Worm (Caenorhabditis elegans) whole organism, midembryonic: ENCODE data around the gene F16B12.1.

ENCODE experiments used
- T22C8.4 ChIP-seq: fragments of 200-800 bp; sonication (Bioruptor generic); IDR thresholded peaks from 2 replicates; pipeline ENCODE4 v1.3.6; 2022; ENCODE audit warnings: missing genetic modification characterization, missing compliant biosample characterization
- cog-1 ChIP-seq: sonication (generic microtip); optimal IDR thresholded peaks from 2 replicates; lab custom pipeline; 2016; ENCODE audit warnings: missing genetic modification characterization, missing compliant biosample characterization
- flt-1 ChIP-seq: fragments of 200-800 bp; sonication (Bioruptor generic); IDR thresholded peaks from 2 replicates; pipeline ENCODE4 v1.3.6; 2022; ENCODE audit warnings: missing genetic modification characterization, missing compliant biosample characterization
- klf-2 ChIP-seq: fragments of 200-800 bp; sonication (Bioruptor generic); conservative IDR thresholded peaks from 2 replicates; pipeline ENCODE4 v1.3.6; 2022; ENCODE audit warnings: missing genetic modification reagents, missing genetic modification characterization, missing compliant biosample characterization
- med-1 ChIP-seq: sonication (generic microtip); optimal IDR thresholded peaks from 2 replicates; lab custom pipeline; 2017; ENCODE audit warnings: missing genetic modification characterization, mild to moderate bottlenecking, missing compliant biosample characterization, antibody characterized with exemption, missing genetic modification reagents; ENCODE audit not compliant: insufficient read depth
- ref-1 ChIP-seq: fragments of 200-800 bp; sonication (Bioruptor generic); conservative IDR thresholded peaks from 2 replicates; pipeline ENCODE4 v1.3.6; 2022; ENCODE audit warnings: missing genetic modification reagents, missing genetic modification characterization, missing compliant biosample characterization
- tab-1 ChIP-seq: fragments of 200-800 bp; sonication (Bioruptor generic); IDR thresholded peaks from 2 replicates; pipeline ENCODE4 v1.3.6; 2022; ENCODE audit warnings: missing genetic modification characterization, missing compliant biosample characterization
- ztf-23 ChIP-seq: fragments of 200-800 bp; sonication (Bioruptor generic); IDR thresholded peaks from 2 replicates; pipeline ENCODE4 v1.3.6; 2022; ENCODE audit warnings: missing genetic modification reagents, missing genetic modification characterization, missing compliant biosample characterization
- ztf-29 ChIP-seq: fragments of 200-800 bp; sonication (Bioruptor generic); IDR thresholded peaks from 2 replicates; pipeline ENCODE4 v1.3.6; 2022; ENCODE audit warnings: missing genetic modification reagents, missing genetic modification characterization, missing compliant biosample characterization

Gene F16B12.1

DNA sequence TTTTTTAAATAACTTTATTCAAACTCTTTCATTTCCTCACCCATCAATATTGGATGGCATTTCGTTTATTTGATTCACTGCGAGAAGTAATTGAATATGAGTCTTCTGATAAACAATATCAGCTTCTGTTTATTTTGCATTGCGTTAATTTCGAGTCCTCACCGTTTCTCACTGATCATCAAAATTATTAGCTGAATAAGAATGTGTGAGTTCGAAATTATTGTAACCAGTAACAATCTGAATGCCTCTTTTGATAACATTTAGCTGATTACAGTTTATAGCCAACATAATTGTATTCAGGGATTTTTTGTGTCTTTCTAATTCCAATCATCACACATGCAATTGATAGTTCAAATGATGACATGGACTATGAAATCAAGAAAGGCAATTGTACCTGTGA lies at the start of gene F16B12.1:
TSS of gene F16B12.1 (plus strand) at position 301 of the 400 bp plus-strand sequence.
- TF ChIP-seq med-1 (GFP tag; lab: Kevin White, UChicago) (no peak), T22C8.4 (GFP tag; lab: Robert Waterston, UW) (no peak), klf-2 (GFP tag; lab: Robert Waterston, UW) (no peak), cog-1 (tag; lab: Kevin White, UChicago) (no peak), flt-1 (GFP tag; lab: Robert Waterston, UW) (no peak), ref-1 (GFP tag; lab: Robert Waterston, UW) (no peak), ztf-23 (no peak), tab-1 (GFP tag; lab: Robert Waterston, UW) (no peak), ztf-29 (GFP tag; lab: Robert Waterston, UW) (no peak)

DNA sequence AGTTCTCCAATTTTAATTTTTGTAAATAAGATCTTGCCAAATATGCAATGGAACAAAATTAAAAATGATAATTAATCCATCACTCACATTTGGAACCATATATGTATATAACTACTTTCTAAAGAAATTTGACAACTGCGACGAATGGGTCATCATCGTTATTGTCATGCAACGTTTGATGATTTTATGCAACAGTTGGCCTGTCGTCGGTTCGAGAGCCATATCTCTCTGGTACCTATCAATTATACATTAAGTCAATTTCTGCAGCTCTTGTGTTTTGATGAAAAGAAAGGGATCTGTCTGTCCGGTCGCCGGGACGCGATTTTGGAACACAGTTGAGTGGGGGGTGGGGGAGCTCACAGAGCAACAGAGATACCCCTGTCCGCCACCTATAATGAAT lies 46.0 kb upstream of the F16B12.1 start:
- TF ChIP-seq flt-1 (GFP tag; lab: Robert Waterston, UW) (no peak), cog-1 (tag; lab: Kevin White, UChicago) (no peak), ztf-29 (GFP tag; lab: Robert Waterston, UW) (no peak), ref-1 (GFP tag; lab: Robert Waterston, UW) (no peak), med-1 (GFP tag; lab: Kevin White, UChicago) (no peak), klf-2 (GFP tag; lab: Robert Waterston, UW) (no peak), tab-1 (GFP tag; lab: Robert Waterston, UW) (no peak), T22C8.4 (GFP tag; lab: Robert Waterston, UW) (no peak), ztf-23 (no peak)

DNA sequence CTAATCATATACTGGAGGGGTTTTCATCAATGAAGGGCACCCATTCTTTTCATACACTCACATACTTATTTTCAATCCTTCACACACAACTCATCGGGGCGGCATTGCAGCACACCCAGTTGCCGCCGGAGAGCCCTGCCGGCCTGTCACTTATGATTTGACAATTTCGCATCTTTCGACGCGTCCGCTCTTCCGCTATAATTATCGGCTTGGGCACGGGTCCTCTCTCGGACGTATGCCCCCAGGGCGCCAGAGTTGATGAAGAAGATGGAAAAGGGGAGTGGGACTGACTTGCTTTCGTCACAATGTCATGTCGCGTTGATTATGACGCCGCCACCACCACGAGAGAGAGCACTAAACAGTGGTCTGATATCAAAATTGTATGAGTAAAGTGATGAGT lies 40.9 kb upstream of the F16B12.1 start:
- no peak for TF ChIP-seq klf-2 (GFP tag; lab: Robert Waterston, UW)
- no peak for TF ChIP-seq med-1 (GFP tag; lab: Kevin White, UChicago)
- no peak for TF ChIP-seq T22C8.4 (GFP tag; lab: Robert Waterston, UW)
- no peak for TF ChIP-seq flt-1 (GFP tag; lab: Robert Waterston, UW)
- no peak for TF ChIP-seq tab-1 (GFP tag; lab: Robert Waterston, UW)
- no peak for TF ChIP-seq cog-1 (tag; lab: Kevin White, UChicago)
- no peak for TF ChIP-seq ref-1 (GFP tag; lab: Robert Waterston, UW)
- TF ChIP-seq ztf-23 = no peak
- TF ChIP-seq ztf-29 (GFP tag; lab: Robert Waterston, UW) = no peak

DNA sequence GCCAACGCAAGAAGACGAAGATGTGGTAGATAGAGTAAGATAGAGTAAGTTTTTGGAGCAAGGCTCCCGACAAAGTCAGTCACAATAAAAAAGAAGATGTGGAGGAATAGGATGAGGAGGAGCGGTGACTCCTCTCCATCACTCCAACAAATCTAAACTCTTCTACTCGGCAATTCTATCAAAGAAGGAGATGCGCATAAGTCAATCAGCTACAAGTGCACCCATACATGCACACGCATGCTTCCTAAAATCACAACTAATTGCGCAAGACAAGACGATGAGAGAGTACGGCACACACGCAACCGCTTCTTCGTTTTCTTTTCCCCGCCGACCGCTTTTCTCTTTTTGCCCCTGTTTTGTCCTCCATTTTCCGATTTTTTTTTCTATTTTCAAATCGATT lies 37.7 kb upstream of the F16B12.1 start:
- TF ChIP-seq ztf-23 (no peak), ref-1 (GFP tag; lab: Robert Waterston, UW) (no peak), T22C8.4 (GFP tag; lab: Robert Waterston, UW) (no peak), flt-1 (GFP tag; lab: Robert Waterston, UW) (no peak), cog-1 (tag; lab: Kevin White, UChicago) (no peak), ztf-29 (GFP tag; lab: Robert Waterston, UW) (no peak), tab-1 (GFP tag; lab: Robert Waterston, UW) (no peak), med-1 (GFP tag; lab: Kevin White, UChicago) (no peak), klf-2 (GFP tag; lab: Robert Waterston, UW) (no peak)

DNA sequence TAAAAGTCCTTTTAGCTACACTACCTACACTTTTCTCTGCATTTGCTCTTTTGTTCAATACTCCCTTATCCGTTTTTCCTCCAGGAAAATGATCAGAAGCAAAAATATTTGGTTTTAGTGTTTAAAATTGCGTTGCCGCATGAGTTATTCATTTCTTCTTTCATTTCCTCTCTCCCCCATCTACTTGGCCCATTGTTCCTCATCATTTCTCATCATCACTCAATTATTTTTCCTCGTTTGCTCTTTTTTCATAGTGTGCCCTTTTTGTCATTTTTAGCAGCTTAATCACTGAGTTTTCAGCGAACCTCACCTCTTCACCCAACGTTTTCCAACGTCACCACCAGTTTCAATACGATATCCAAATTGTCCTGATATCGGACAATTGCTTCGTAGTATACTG lies 36.1 kb upstream of the F16B12.1 start, which contains the start of gene dyc-1:
TSS of gene dyc-1 (plus strand) at position 301 of the 400 bp plus-strand sequence.
- TF ChIP-seq flt-1 (GFP tag; lab: Robert Waterston, UW) = no peak
- 0 out of 2 replicates have a peak, but pooled peaks have one; percentile 18 for TF ChIP-seq ztf-23
- TF ChIP-seq tab-1 (GFP tag; lab: Robert Waterston, UW) = no peak
- TF ChIP-seq T22C8.4 (GFP tag; lab: Robert Waterston, UW) = no peak

DNA sequence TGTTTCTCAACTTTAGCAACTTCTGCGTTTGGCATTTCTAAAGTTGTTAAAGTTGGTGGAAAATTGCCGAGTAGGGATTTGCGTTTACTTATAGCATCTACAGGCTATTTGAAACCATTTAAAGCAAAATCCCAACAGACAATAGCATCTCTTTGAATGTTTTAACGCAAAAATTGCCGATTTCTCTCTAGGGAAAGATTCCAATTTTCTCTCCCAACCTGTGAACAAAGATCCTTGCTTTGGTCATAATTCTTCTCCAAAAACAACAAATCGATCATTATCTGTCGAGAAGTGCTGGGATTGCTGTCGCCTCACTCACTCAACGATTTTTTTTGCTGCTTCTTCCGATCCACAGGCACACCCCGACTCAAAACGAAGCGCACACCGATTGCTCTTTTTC lies 31.6 kb upstream of the F16B12.1 start:
- TF ChIP-seq ref-1 (GFP tag; lab: Robert Waterston, UW) (no peak), tab-1 (GFP tag; lab: Robert Waterston, UW) (no peak), ztf-29 (GFP tag; lab: Robert Waterston, UW) (no peak), ztf-23 (no peak), klf-2 (GFP tag; lab: Robert Waterston, UW) (no peak), cog-1 (tag; lab: Kevin White, UChicago) (no peak), flt-1 (GFP tag; lab: Robert Waterston, UW) (no peak), T22C8.4 (GFP tag; lab: Robert Waterston, UW) (no peak), med-1 (GFP tag; lab: Kevin White, UChicago) (no peak)

DNA sequence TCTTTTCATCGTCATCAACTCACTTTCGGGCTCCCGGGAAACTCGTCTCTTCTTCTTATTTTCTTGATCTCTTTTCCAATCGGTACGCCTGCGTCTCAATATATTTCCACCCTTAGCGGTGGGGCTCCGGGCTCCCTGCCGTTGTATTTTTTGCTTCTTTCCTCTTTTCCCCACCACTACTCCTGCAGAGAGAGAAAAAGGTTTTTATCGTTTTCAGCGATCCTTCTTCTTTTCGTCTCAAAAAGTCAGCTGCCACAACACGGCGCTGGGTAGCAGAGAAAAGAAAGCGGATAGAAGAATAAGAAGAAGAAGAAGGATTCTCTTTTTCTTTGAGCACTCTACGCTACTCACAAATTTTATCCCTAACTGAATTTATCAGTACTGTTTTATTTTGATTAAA lies 30.5 kb upstream of the F16B12.1 start:
- TF ChIP-seq ztf-23 = 0 out of 2 replicates have a peak, but pooled peaks have one; percentile 11
- TF ChIP-seq ztf-29 (GFP tag; lab: Robert Waterston, UW) = no peak

DNA sequence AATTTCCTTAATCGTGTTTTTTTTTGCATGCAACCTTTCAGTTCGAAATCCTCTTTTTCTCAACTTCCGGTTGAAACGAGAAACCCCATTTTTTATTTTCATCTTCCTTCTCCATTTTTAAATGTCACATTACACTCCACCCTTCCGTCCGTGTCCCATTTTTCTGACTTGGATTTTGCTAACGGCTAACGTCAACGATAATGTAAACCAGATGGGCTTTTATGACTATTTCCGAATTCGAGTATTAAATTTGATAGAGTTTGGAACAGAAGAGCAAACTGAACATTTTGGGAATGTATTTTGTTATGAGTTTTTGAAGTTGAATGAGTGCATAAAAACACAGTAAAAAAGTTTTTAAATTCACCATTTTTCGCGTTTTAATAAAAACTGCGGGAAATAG lies 29.6 kb upstream of the F16B12.1 start:
- no peak for TF ChIP-seq ztf-23

DNA sequence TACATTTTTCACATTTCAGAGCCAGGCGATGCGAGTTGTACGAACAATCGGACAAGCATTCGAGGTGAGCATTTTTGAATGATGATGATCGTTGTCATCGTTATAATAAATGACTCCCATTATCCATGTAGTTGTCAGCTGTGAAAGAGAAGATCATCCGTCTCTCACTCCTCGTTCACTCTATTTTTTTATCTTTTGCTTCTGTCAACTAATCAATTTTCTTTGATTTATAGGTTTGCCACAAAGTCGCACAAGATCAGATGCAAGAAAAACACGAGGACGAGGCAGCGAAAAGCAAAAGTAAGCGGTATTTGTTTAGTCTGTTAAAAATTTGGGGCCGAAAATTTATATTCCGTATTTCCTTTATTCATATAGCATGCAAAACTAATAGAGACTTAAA lies 28.8 kb upstream of the F16B12.1 start:
- TF ChIP-seq klf-2 (GFP tag; lab: Robert Waterston, UW) (no peak), tab-1 (GFP tag; lab: Robert Waterston, UW) (no peak), med-1 (GFP tag; lab: Kevin White, UChicago) (no peak), flt-1 (GFP tag; lab: Robert Waterston, UW) (no peak), ztf-23 (no peak), cog-1 (tag; lab: Kevin White, UChicago) (no peak), ztf-29 (GFP tag; lab: Robert Waterston, UW) (no peak), ref-1 (GFP tag; lab: Robert Waterston, UW) (no peak), T22C8.4 (GFP tag; lab: Robert Waterston, UW) (no peak)

DNA sequence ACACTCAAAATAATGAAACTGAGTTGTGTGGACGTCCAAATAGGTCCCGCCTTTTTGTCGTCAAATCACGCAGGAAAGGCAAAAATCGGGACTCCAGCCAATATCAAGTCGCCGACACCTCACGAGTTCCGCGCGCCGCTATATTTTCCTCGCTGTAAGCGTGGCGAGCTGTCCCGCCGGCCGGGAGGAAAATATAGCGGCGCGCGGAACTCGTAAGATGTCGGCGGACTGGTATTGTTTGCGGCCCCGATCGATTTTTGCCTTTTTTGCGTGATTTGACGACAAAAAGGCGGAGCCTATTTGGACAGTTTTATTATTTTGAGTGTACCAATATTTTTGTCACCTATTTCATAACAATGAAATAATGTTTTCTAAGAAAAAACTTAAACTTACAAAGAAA lies 22.5 kb upstream of the F16B12.1 start:
- no peak for TF ChIP-seq T22C8.4 (GFP tag; lab: Robert Waterston, UW)
- no peak for TF ChIP-seq med-1 (GFP tag; lab: Kevin White, UChicago)
- TF ChIP-seq ztf-29 (GFP tag; lab: Robert Waterston, UW) = no peak
- no peak for TF ChIP-seq tab-1 (GFP tag; lab: Robert Waterston, UW)
- TF ChIP-seq ztf-23 = no peak
